Worm (Caenorhabditis elegans) whole organism, dauer: Measurements from ENCODE around the gene C16C4.17.
"Not testable (repeated sequence)": the region's sequence is repeated elsewhere in the genome, so short reads cannot be mapped to it uniquely, and the experiment has no call there.

Experiments used
- unc-62 ChIP-seq: sonication (generic microtip); optimal IDR thresholded peaks from 2 replicates; lab custom pipeline; 2017; ENCODE audit warnings: missing biosample characterization, missing genetic modification reagents, missing genetic modification characterization

The C16C4.17 gene

ce11 chrII:1864278-1864677 is at the start of gene C16C4.17:
Gene C16C4.17 (plus strand): TSS chrII:1864578.
- TF ChIP-seq unc-62 (GFP tag; lab: Kevin White, UChicago): no peak

- no peak for TF ChIP-seq unc-62 (GFP tag; lab: Kevin White, UChicago)
These were observed 48.3 kb upstream of the C16C4.17 start for ce11 chrII:1816053-1816452.

ce11 chrII:1818300-1818699 is 46.1 kb upstream of the C16C4.17 start, which contains the start of gene fbxb-10:
Gene fbxb-10 (minus strand): TSS chrII:1818400.
- no peak for TF ChIP-seq unc-62 (GFP tag; lab: Kevin White, UChicago)

- no peak for TF ChIP-seq unc-62 (GFP tag; lab: Kevin White, UChicago)
These were observed 44.3 kb upstream of the C16C4.17 start, which contains the start of gene fbxc-19 for ce11 chrII:1819944-1820570. Gene fbxc-19 (plus strand): TSS chrII:1820479.

ce11 chrII:1820774-1821173 is 43.6 kb upstream of the C16C4.17 start, which contains the start of gene fbxa-3:
Gene fbxa-3 (minus strand): TSS chrII:1820874.
- no peak for TF ChIP-seq unc-62 (GFP tag; lab: Kevin White, UChicago)

- TF ChIP-seq unc-62 (GFP tag; lab: Kevin White, UChicago): not testable (repeated sequence)
These were observed 40.0 kb upstream of the C16C4.17 start, which contains the start of gene math-41 for ce11 chrII:1824329-1824728. Gene math-41 (plus strand): TSS chrII:1824629.

- TF ChIP-seq unc-62 (GFP tag; lab: Kevin White, UChicago): no peak
These were observed 34.1 kb upstream of the C16C4.17 start, which contains the start of gene math-40 for ce11 chrII:1830182-1830682. Gene math-40 (plus strand): TSS chrII:1830632.

ce11 chrII:1831883-1832388 is 32.4 kb upstream of the C16C4.17 start, which contains the start of gene math-39:
Gene math-39 (plus strand): TSS chrII:1832338.
- TF ChIP-seq unc-62 (GFP tag; lab: Kevin White, UChicago): no peak

- TF ChIP-seq unc-62 (GFP tag; lab: Kevin White, UChicago): no peak
These were observed 28.2 kb upstream of the C16C4.17 start, which contains the start of gene T08E11.1 for ce11 chrII:1836204-1836603. Gene T08E11.1 (plus strand): TSS chrII:1836504.

- TF ChIP-seq unc-62 (GFP tag; lab: Kevin White, UChicago): no peak
These were observed 21.5 kb upstream of the C16C4.17 start, which contains the start of the genes C52E2.5 and C52E2.4 for ce11 chrII:1842894-1843293. Gene C52E2.5 (minus strand): TSS chrII:1842936. Gene C52E2.4 (plus strand): TSS chrII:1843145.

ce11 chrII:1844552-1844951 is 19.8 kb upstream of the C16C4.17 start:
- TF ChIP-seq unc-62 (GFP tag; lab: Kevin White, UChicago): no peak

ce11 chrII:1848109-1848508 is 16.3 kb upstream of the C16C4.17 start, which contains the start of gene fbxb-97:
Gene fbxb-97 (minus strand): TSS chrII:1848161.
- no peak for TF ChIP-seq unc-62 (GFP tag; lab: Kevin White, UChicago)

ce11 chrII:1850299-1850698 is 14.1 kb upstream of the C16C4.17 start, which contains the start of gene fbxb-96:
Gene fbxb-96 (minus strand): TSS chrII:1850399.
- TF ChIP-seq unc-62 (GFP tag; lab: Kevin White, UChicago): no peak

- no peak for TF ChIP-seq unc-62 (GFP tag; lab: Kevin White, UChicago)
These were observed 13.5 kb upstream of the C16C4.17 start, which contains the start of gene C52E2.3 for ce11 chrII:1850840-1851294. Gene C52E2.3 (plus strand): TSS chrII:1851244.

- TF ChIP-seq unc-62 (GFP tag; lab: Kevin White, UChicago): no peak
These were observed 12.7 kb upstream of the C16C4.17 start for ce11 chrII:1851716-1852115.

ce11 chrII:1852503-1852902 is 11.9 kb upstream of the C16C4.17 start, which contains the start of gene C52E2.2:
Gene C52E2.2 (plus strand): TSS chrII:1852803.
- TF ChIP-seq unc-62 (GFP tag; lab: Kevin White, UChicago): no peak
